Fruit fly (Drosophila melanogaster): Measurements from ENCODE around the gene CG43678.

dm6 chr3L:15079278-15079677 is 30.0 kb upstream of the CG43678 start:
- TF ChIP-seq CG7101 (tag; optimal IDR thresholded peaks at IDR 0.05) = no peak
- TF ChIP-seq CG11617 (GFP tag; optimal IDR thresholded peaks at IDR 0.05) = no peak
- no peak for TF ChIP-seq CG7045 (GFP tag; optimal IDR thresholded peaks at IDR 0.05)
- TF ChIP-seq CG5204 (GFP tag; optimal IDR thresholded peaks at IDR 0.05) = no peak
- no peak for TF ChIP-seq CG12768 (GFP tag; optimal IDR thresholded peaks at IDR 0.05)
- TF ChIP-seq Clk (GFP tag; optimal IDR thresholded peaks at IDR 0.05) = no peak

Measured in whole organism, adult.